Fruit fly (Drosophila melanogaster): ENCODE measurements around the gene CG31248.
A peak's percentile ranks its signal among the peaks of the same experiment; 100 is the strongest.

Gene CG31248

DNA sequence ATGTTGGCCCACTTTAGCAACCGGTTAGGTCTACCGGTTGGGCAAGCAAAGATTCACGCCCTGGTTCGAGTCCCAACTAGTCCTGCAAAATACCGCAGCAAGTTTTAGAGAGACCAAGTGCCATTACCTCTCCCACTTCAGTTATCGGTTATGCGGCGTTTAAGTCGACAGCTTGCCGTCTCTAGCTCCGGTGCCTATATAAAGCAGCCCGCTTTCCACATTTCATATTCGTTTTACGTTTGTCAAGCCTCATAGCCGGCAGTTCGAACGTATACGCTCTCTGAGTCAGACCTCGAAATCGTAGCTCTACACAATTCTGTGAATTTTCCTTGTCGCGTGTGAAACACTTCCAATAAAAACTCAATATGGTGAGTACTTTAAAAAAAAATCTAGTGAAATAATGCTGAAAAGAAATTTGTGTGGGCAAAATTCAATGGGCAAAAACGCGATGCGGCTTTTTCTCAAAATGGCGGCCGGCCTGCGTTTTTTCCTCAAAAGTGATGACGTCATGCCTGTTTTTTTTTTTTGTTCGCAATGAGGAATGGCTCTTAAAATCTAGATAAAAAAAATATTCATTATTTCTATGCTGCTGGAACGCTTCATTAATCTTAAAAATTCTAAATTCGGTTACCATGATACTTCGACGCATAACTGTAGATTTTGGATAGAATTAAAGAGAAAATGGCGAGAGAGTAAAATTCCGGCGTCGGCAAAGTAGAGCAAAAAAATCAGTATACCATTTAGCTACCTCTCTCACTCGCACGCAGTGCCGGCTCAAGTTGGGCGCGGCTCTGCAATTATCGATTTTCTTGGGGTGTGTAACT lies 42.5 kb upstream of the CG31248 start, which contains the start of gene alphaTub84B (continued):
- no peak for TF ChIP-seq Sox102F (GFP tag; optimal IDR thresholded peaks at IDR 0.05)
- TF ChIP-seq CG32772 (GFP tag; IDR thresholded peaks at IDR 0.05), result peak; percentile 51; the same call in 1 of the 2 replicates
- TF ChIP-seq ranshi (GFP tag; IDR thresholded peaks at IDR 0.05), result peak; percentile 44; the same call in 1 of the 2 replicates
- no peak for TF ChIP-seq Abd-B (GFP tag; optimal IDR thresholded peaks at IDR 0.05)
- peak; percentile 37; the same call in 1 of the 2 replicates for TF ChIP-seq unc-4 (GFP tag; IDR thresholded peaks at IDR 0.05; ENCODE audit: partially characterized antibody)
- peak; percentile 38; the same call in 2 of the 3 replicates for TF ChIP-seq CG34224 (GFP tag; IDR thresholded peaks at IDR 0.05; ENCODE audit: partially characterized antibody)
- peak; percentile 47 for TF ChIP-seq CG12391 (tag; optimal IDR thresholded peaks at IDR 0.05)
- TF ChIP-seq CG9437 (GFP tag; optimal IDR thresholded peaks at IDR 0.05), result no peak
- TF ChIP-seq Hr51 (GFP tag; optimal IDR thresholded peaks at IDR 0.05), result peak; percentile 20 to 83
- peak; percentile 45 for TF ChIP-seq Max (GFP tag; optimal IDR thresholded peaks at IDR 0.05)
- TF ChIP-seq CG2678 (tag; optimal IDR thresholded peaks at IDR 0.05), result peak; percentile 64
- TF ChIP-seq CrebB (tag; optimal IDR thresholded peaks at IDR 0.05), result peak; percentile 81
- TF ChIP-seq NK7.1 (GFP tag; optimal IDR thresholded peaks at IDR 0.05), result peak; percentile 55
- TF ChIP-seq Hr78 (GFP tag; optimal IDR thresholded peaks at IDR 0.05), result no peak
- 0 out of 2 replicates have a peak, but pooled peaks have one; percentile 31 for TF ChIP-seq sens-2 (GFP tag; IDR thresholded peaks at IDR 0.05)
- TF ChIP-seq PHDP (tag; optimal IDR thresholded peaks at IDR 0.05), result peak; percentile 58
- peak; percentile 39 for TF ChIP-seq Hand (GFP tag; optimal IDR thresholded peaks at IDR 0.05)
- TF ChIP-seq CG6683 (GFP tag; optimal IDR thresholded peaks at IDR 0.05), result peak; percentile 19
- peak; percentile 60 for TF ChIP-seq gsb (GFP tag; IDR thresholded peaks at IDR 0.05)
- peak; percentile 29 for TF ChIP-seq CG12155 (GFP tag; optimal IDR thresholded peaks at IDR 0.05)
- TF ChIP-seq tll (GFP tag; optimal IDR thresholded peaks at IDR 0.05), result no peak
- peak; percentile 99 for TF ChIP-seq onecut (GFP tag; IDR thresholded peaks at IDR 0.05)
- TF ChIP-seq sd (tag; optimal IDR thresholded peaks at IDR 0.05), result peak; percentile 79
- TF ChIP-seq lbe (GFP tag; optimal IDR thresholded peaks at IDR 0.05), result peak; percentile 57
- TF ChIP-seq CG12236 (GFP tag; optimal IDR thresholded peaks at IDR 0.05), result no peak
- peak; percentile 94 for TF ChIP-seq Sry-δ (GFP tag; optimal IDR thresholded peaks at IDR 0.05)
- TF ChIP-seq lola (GFP tag; optimal IDR thresholded peaks at IDR 0.05), result no peak
- TF ChIP-seq Doc3 (GFP tag; IDR thresholded peaks at IDR 0.05; ENCODE audit: partially characterized antibody), result no peak
- TF ChIP-seq org-1 (GFP tag; optimal IDR thresholded peaks at IDR 0.05), result no peak
- TF ChIP-seq phol (tag; optimal IDR thresholded peaks at IDR 0.05), result peak; percentile 88
- peak; percentile 9 for TF ChIP-seq pum (GFP tag; optimal IDR thresholded peaks at IDR 0.05)
- TF ChIP-seq zfh2 (GFP tag; optimal IDR thresholded peaks at IDR 0.05), result peak; percentile 34
- peak; percentile 39 for TF ChIP-seq Rx (GFP tag; IDR thresholded peaks at IDR 0.05)
- TF ChIP-seq zfh1 (GFP tag; IDR thresholded peaks at IDR 0.05), result peak; percentile 78
- no peak for TF ChIP-seq Optix (GFP tag; IDR thresholded peaks at IDR 0.05)
- no peak for TF ChIP-seq Gsc (GFP tag; IDR thresholded peaks at IDR 0.05)
- no peak for TF ChIP-seq gcm2 (GFP tag; optimal IDR thresholded peaks at IDR 0.05)
- peak; percentile 51 for TF ChIP-seq CG32532 (GFP tag; IDR thresholded peaks at IDR 0.05)
- TF ChIP-seq nom (GFP tag; optimal IDR thresholded peaks at IDR 0.05), result peak; percentile 89
- peak; percentile 18 for TF ChIP-seq CG15011 (GFP tag; optimal IDR thresholded peaks at IDR 0.05)
- peak; percentile 67 for TF ChIP-seq ash1 (GFP tag; optimal IDR thresholded peaks at IDR 0.05)
- peak; percentile 51; the same call in 2 of the 3 replicates for TF ChIP-seq HLH4C (GFP tag; IDR thresholded peaks at IDR 0.05; ENCODE audit: partially characterized antibody)
- TF ChIP-seq repo (GFP tag; optimal IDR thresholded peaks at IDR 0.05), result peak; percentile 71
- peak; percentile 74; the same call in 1 of the 2 replicates for TF ChIP-seq bowl (GFP tag; IDR thresholded peaks at IDR 0.05)
- peak; percentile 39; the same call in 1 of the 2 replicates for TF ChIP-seq CG6272 (GFP tag; IDR thresholded peaks at IDR 0.05)
- TF ChIP-seq ase (GFP tag; IDR thresholded peaks at IDR 0.05), result peak; percentile 46; the same call in 1 of the 3 replicates
- no peak for TF ChIP-seq CG8765 (GFP tag; IDR thresholded peaks at IDR 0.05)

Data from whole organism, embryonic.